Worm (Caenorhabditis elegans) whole organism, L4 larva: ENCODE results near the gene fbxa-139.

ENCODE experiments used
- D1046.2 ChIP-seq: fragments of 200-800 bp; sonication (Bioruptor generic); IDR thresholded peaks from 2 replicates; pipeline ENCODE4 v1.3.6; 2022; ENCODE audit warnings: missing genetic modification characterization, missing compliant biosample characterization
- Y48G9A.11 ChIP-seq: fragments of 200-800 bp; sonication (Bioruptor generic); IDR thresholded peaks from 2 replicates; pipeline ENCODE4 v1.3.6; 2022; ENCODE audit warnings: missing genetic modification reagents, missing genetic modification characterization, missing compliant biosample characterization
- ZK337.2 ChIP-seq: fragments of 200-800 bp; sonication (Bioruptor generic); IDR thresholded peaks from 2 replicates; pipeline ENCODE4 v1.3.6; 2022; ENCODE audit warnings: missing genetic modification reagents, missing genetic modification characterization, missing compliant biosample characterization
- aha-1 ChIP-seq: fragments of 150-350 bp; peaks from one replicate; lab custom pipeline; 2014; ENCODE audit warnings: missing biosample characterization, missing genetic modification characterization
- ama-1 ChIP-seq: fragments of 150-350 bp; optimal IDR thresholded peaks from 2 replicates; lab custom pipeline; 2014; ENCODE audit warnings: inconsistent platforms, mixed read lengths
- ces-1 ChIP-seq: fragments of 150-350 bp; sonication (generic microtip); optimal IDR thresholded peaks from 4 replicates; lab custom pipeline; 2014; ENCODE audit warnings: missing biosample characterization, missing genetic modification reagents, missing genetic modification characterization
- daf-16 ChIP-seq, 3 experiments: sonication (generic microtip); optimal IDR thresholded peaks; 2 replicates each; lab custom pipeline; 2016 to 2017; ENCODE audit warnings: missing genetic modification characterization in 3 of 3, missing genetic modification reagents in 3 of 3, mild to moderate bottlenecking in 2 of 3, missing compliant biosample characterization in 2 of 3, missing biosample characterization in 1 of 3, moderate library complexity in 1 of 3
- daf-19 ChIP-seq: fragments of 200-800 bp; sonication (Bioruptor generic); conservative IDR thresholded peaks from 2 replicates; pipeline ENCODE4 v1.3.6; 2022; ENCODE audit warnings: missing genetic modification characterization, missing compliant biosample characterization
- dmd-6 ChIP-seq: fragments of 200-800 bp; sonication (Bioruptor generic); IDR thresholded peaks from 2 replicates; pipeline ENCODE4 v1.3.6; 2022; ENCODE audit warnings: missing genetic modification reagents, missing genetic modification characterization, missing compliant biosample characterization
- dmd-9 ChIP-seq: fragments of 200-800 bp; sonication (Bioruptor generic); IDR thresholded peaks from 2 replicates; pipeline ENCODE4 v1.3.6; 2022; ENCODE audit warnings: missing genetic modification reagents, missing genetic modification characterization, missing compliant biosample characterization
- dpl-1 ChIP-seq: fragments of 150-350 bp; optimal IDR thresholded peaks from 2 replicates; lab custom pipeline; 2014; ENCODE audit warnings: missing biosample characterization, missing genetic modification reagents, missing genetic modification characterization
- dve-1 ChIP-seq: sonication (generic microtip); optimal IDR thresholded peaks from 2 replicates; lab custom pipeline; 2017; ENCODE audit warnings: antibody characterized with exemption, mild to moderate bottlenecking, missing genetic modification characterization, missing compliant biosample characterization; ENCODE audit not compliant: insufficient read depth
- egl-27 ChIP-seq: sonication (generic microtip); optimal IDR thresholded peaks from 3 replicates; lab custom pipeline; 2017; ENCODE audit warnings: missing biosample characterization, missing genetic modification reagents, missing genetic modification characterization
- fkh-10 ChIP-seq: fragments of 150-350 bp; optimal IDR thresholded peaks from 2 replicates; lab custom pipeline; 2014; ENCODE audit warnings: missing biosample characterization, missing genetic modification reagents, missing genetic modification characterization
- hif-1 ChIP-seq, 2 experiments: sonication (generic microtip); optimal IDR thresholded peaks; 2 replicates each; lab custom pipeline; 2016 to 2017; ENCODE audit warnings: missing compliant biosample characterization in 2 of 2, missing genetic modification characterization in 2 of 2, missing genetic modification reagents in 2 of 2, missing genotype in 2 of 2, mild to moderate bottlenecking in 1 of 2
- hlh-11 ChIP-seq: fragments of 200-800 bp; sonication (Bioruptor generic); optimal IDR thresholded peaks from 2 replicates; lab custom pipeline; 2018; ENCODE audit warnings: mild to moderate bottlenecking, missing genetic modification characterization, missing compliant biosample characterization
- hlh-30 ChIP-seq: sonication (generic microtip); optimal IDR thresholded peaks from 2 replicates; lab custom pipeline; 2017; ENCODE audit warnings: antibody characterized with exemption, mild to moderate bottlenecking, missing genetic modification characterization, missing compliant biosample characterization; ENCODE audit not compliant: insufficient read depth
- jun-1 ChIP-seq: fragments of 150-350 bp; optimal IDR thresholded peaks from 2 replicates; lab custom pipeline; 2014; ENCODE audit warnings: missing biosample characterization, missing genetic modification reagents, missing genetic modification characterization
- lim-7 ChIP-seq: fragments of 200-800 bp; sonication (Bioruptor generic); IDR thresholded peaks from 2 replicates; pipeline ENCODE4 v1.3.6; 2022; ENCODE audit warnings: missing genetic modification characterization, missing compliant biosample characterization
- lin-15B ChIP-seq: fragments of 150-350 bp; sonication (generic microtip); optimal IDR thresholded peaks from 3 replicates; lab custom pipeline; 2014; ENCODE audit warnings: missing biosample characterization, missing genetic modification characterization
- lin-29 ChIP-seq: fragments of 200-800 bp; sonication (Bioruptor generic); IDR thresholded peaks from 2 replicates; pipeline ENCODE4 v1.3.6; 2022; ENCODE audit warnings: missing genetic modification reagents, missing genetic modification characterization, missing compliant biosample characterization
- lsy-2 ChIP-seq, 2 experiments: fragments of 150-350 bp in 1 of 2; sonication (generic microtip) in 1 of 2; optimal IDR thresholded peaks; 2 replicates each; lab custom pipeline; 2014 to 2017; ENCODE audit warnings: missing biosample characterization in 2 of 2, missing genetic modification characterization in 2 of 2
- mdl-1 ChIP-seq, 2 experiments: fragments of 150-350 bp in 1 of 2; sonication (generic microtip) in 1 of 2; optimal IDR thresholded peaks; 2 replicates each; lab custom pipeline; 2014 to 2017; ENCODE audit warnings: missing biosample characterization in 2 of 2, missing genetic modification characterization in 2 of 2
- mep-1 ChIP-seq: fragments of 150-350 bp; sonication (generic microtip); optimal IDR thresholded peaks from 3 replicates; lab custom pipeline; 2014; ENCODE audit warnings: missing biosample characterization, missing genetic modification characterization
- mes-2 ChIP-seq: sonication (generic microtip); optimal IDR thresholded peaks from 2 replicates; lab custom pipeline; 2016; ENCODE audit warnings: missing genotype, mild to moderate bottlenecking, missing genetic modification characterization, missing compliant biosample characterization; ENCODE audit not compliant: poor library complexity, severe bottlenecking
- mxl-3 ChIP-seq: fragments of 200-800 bp; sonication (Bioruptor generic); optimal IDR thresholded peaks from 2 replicates; lab custom pipeline; 2018; ENCODE audit warnings: mild to moderate bottlenecking, missing genetic modification characterization, missing compliant biosample characterization
- nhr-10 ChIP-seq: fragments of 150-350 bp; optimal IDR thresholded peaks from 2 replicates; lab custom pipeline; 2014; ENCODE audit warnings: missing biosample characterization, missing genetic modification characterization
- nhr-102 ChIP-seq: sonication (generic microtip); optimal IDR thresholded peaks from 2 replicates; lab custom pipeline; 2016; ENCODE audit warnings: mild to moderate bottlenecking, missing genetic modification characterization, moderate library complexity, missing compliant biosample characterization
- nhr-11 ChIP-seq: fragments of 150-350 bp; optimal IDR thresholded peaks from 2 replicates; lab custom pipeline; 2014; ENCODE audit warnings: missing biosample characterization, missing genetic modification characterization
- nhr-111 ChIP-seq: fragments of 200-800 bp; sonication (Bioruptor generic); optimal IDR thresholded peaks from 2 replicates; lab custom pipeline; 2018; ENCODE audit warnings: mild to moderate bottlenecking, missing genetic modification characterization, missing compliant biosample characterization
- nhr-25 ChIP-seq: sonication (generic microtip); optimal IDR thresholded peaks from 2 replicates; lab custom pipeline; 2017; ENCODE audit warnings: missing genetic modification characterization, mild to moderate bottlenecking, missing compliant biosample characterization, antibody characterized with exemption, moderate library complexity, borderline replicate concordance; ENCODE audit not compliant: insufficient read depth
- nhr-28 ChIP-seq: fragments of 150-350 bp; optimal IDR thresholded peaks from 2 replicates; lab custom pipeline; 2014; ENCODE audit warnings: missing biosample characterization, missing genetic modification characterization
- nhr-48 ChIP-seq: sonication (generic microtip); optimal IDR thresholded peaks from 2 replicates; lab custom pipeline; 2016; ENCODE audit warnings: mild to moderate bottlenecking, missing genetic modification characterization, missing compliant biosample characterization
- nhr-77 ChIP-seq: fragments of 150-350 bp; optimal IDR thresholded peaks from 2 replicates; lab custom pipeline; 2014; ENCODE audit warnings: missing biosample characterization, missing genetic modification characterization
- pha-4 ChIP-seq, 2 experiments: fragments of 150-350 bp in 1 of 2; fragments of 200-800 bp in 1 of 2; sonication (Bioruptor generic) in 1 of 2; IDR thresholded peaks in 1 of 2; optimal IDR thresholded peaks in 1 of 2; 2 replicates each; pipeline versions ENCODE4 v1.3.6 to Lab custom; 2014 to 2022; ENCODE audit warnings: missing genetic modification characterization in 2 of 2, missing genetic modification reagents in 2 of 2, missing biosample characterization in 1 of 2, missing compliant biosample characterization in 1 of 2
- php-3 ChIP-seq: fragments of 200-800 bp; sonication (Bioruptor generic); IDR thresholded peaks from 2 replicates; pipeline ENCODE4 v1.3.6; 2022; ENCODE audit warnings: missing genetic modification reagents, missing genetic modification characterization, missing compliant biosample characterization
- pqm-1 ChIP-seq: sonication (generic microtip); optimal IDR thresholded peaks from 2 replicates; lab custom pipeline; 2017; ENCODE audit warnings: missing biosample characterization, missing genetic modification characterization
- sdz-12 ChIP-seq: fragments of 200-800 bp; sonication (Bioruptor generic); optimal IDR thresholded peaks from 2 replicates; lab custom pipeline; 2018; ENCODE audit warnings: mild to moderate bottlenecking, missing genetic modification characterization, missing compliant biosample characterization
- tag-97 ChIP-seq: fragments of 200-800 bp; sonication (Bioruptor generic); IDR thresholded peaks from 2 replicates; pipeline ENCODE4 v1.3.6; 2022; ENCODE audit warnings: missing genetic modification characterization, missing compliant biosample characterization
- tra-1 ChIP-seq: fragments of 200-800 bp; sonication (Bioruptor generic); IDR thresholded peaks from 2 replicates; pipeline ENCODE4 v1.3.6; 2022; ENCODE audit warnings: missing genetic modification reagents, missing genetic modification characterization, missing compliant biosample characterization
- unc-39 ChIP-seq: sonication (generic microtip); optimal IDR thresholded peaks from 2 replicates; lab custom pipeline; 2017; ENCODE audit warnings: missing biosample characterization, missing genetic modification characterization
- vab-7 ChIP-seq: fragments of 200-800 bp; sonication (Bioruptor generic); IDR thresholded peaks from 2 replicates; pipeline ENCODE4 v1.3.6; 2022; ENCODE audit warnings: missing genetic modification reagents, missing genetic modification characterization, missing compliant biosample characterization
- zag-1 ChIP-seq: fragments of 150-350 bp; optimal IDR thresholded peaks from 2 replicates; lab custom pipeline; 2014; ENCODE audit warnings: missing biosample characterization, missing genetic modification characterization
- zfp-2 ChIP-seq: sonication (generic microtip); optimal IDR thresholded peaks from 2 replicates; lab custom pipeline; 2016; ENCODE audit warnings: mild to moderate bottlenecking, missing genetic modification characterization, missing compliant biosample characterization
- zip-11 ChIP-seq: fragments of 200-800 bp; sonication (Bioruptor generic); IDR thresholded peaks from 2 replicates; pipeline ENCODE4 v1.3.6; 2022; ENCODE audit warnings: missing genetic modification characterization, missing compliant biosample characterization
- zip-2 ChIP-seq: fragments of 150-350 bp; optimal IDR thresholded peaks from 2 replicates; lab custom pipeline; 2014; ENCODE audit warnings: missing biosample characterization, missing genetic modification characterization
- ztf-11 ChIP-seq: fragments of 150-350 bp; optimal IDR thresholded peaks from 2 replicates; lab custom pipeline; 2014; ENCODE audit warnings: missing biosample characterization, missing genetic modification characterization
- ztf-7 ChIP-seq: fragments of 150-350 bp; optimal IDR thresholded peaks from 2 replicates; lab custom pipeline; 2014; ENCODE audit warnings: missing biosample characterization, missing genetic modification characterization

fbxa-139 gene

ce11 chrV:15566511-15567178 is 27.8 kb downstream of the fbxa-139 start (continued):
- TF ChIP-seq tag-97 (GFP tag; lab: Robert Waterston, UW) (no peak), nhr-25 (tag; lab: Kevin White, UChicago) (no peak), nhr-111 (GFP tag; lab: Kevin White, UChicago) (no peak), ama-1 (lab: Kevin White, UChicago) (peak; percentile 96), ZK337.2 (no peak), sdz-12 (no peak), dmd-9 (no peak), nhr-10 (tag; lab: Kevin White, UChicago) (peak; percentile 67), lin-29 (GFP tag; lab: Robert Waterston, UW) (no peak), lim-7 (GFP tag; lab: Robert Waterston, UW) (no peak), zip-11 (GFP tag; lab: Robert Waterston, UW) (no peak), lin-15B (tag; lab: Kevin White, UChicago) (no peak), fkh-10 (GFP tag; lab: Kevin White, UChicago) (no peak), aha-1 (peak; percentile 99), vab-7 (GFP tag; lab: Robert Waterston, UW) (no peak), mdl-1 (tag; optimal IDR thresholded peaks at IDR 0.05; lab: Kevin White, UChicago) (peak; percentile 60 to 98), zip-2 (tag; lab: Kevin White, UChicago) (no peak), zag-1 (tag; lab: Kevin White, UChicago) (no peak), jun-1 (tag; lab: Kevin White, UChicago) (no peak), Y48G9A.11 (no peak), php-3 (GFP tag; lab: Robert Waterston, UW) (peak; percentile 52; the same call in 1 of the 2 replicates), ztf-7 (peak; percentile 30)

DNA sequence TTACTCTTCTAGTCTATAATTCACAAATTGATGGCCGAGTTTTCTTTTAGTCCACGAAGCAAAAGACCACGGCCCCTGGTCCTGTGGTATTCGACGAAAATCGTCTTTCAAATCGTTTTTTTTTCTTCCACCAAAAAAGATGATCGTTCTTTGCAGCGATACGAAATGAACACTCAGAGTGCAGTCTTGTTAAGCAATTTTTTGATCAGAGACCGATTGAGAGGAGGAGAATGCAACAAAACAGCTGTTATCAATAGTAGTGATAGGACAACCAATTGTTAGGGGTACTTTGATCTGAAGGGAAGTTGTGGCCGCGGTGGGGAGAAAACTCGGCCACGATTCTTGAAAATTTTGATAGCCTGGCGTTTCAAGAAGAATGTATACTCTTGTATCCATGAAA is 30.5 kb downstream of the fbxa-139 start:
- peak in 1 of 2 experiments; percentile 26 for TF ChIP-seq lsy-2 (tag; optimal IDR thresholded peaks at IDR 0.05; lab: Kevin White, UChicago)
- peak; percentile 62 for TF ChIP-seq nhr-102 (tag; lab: Kevin White, UChicago)
- TF ChIP-seq hlh-30 = peak; percentile 35
- peak; percentile 81 for TF ChIP-seq dmd-6
- TF ChIP-seq ztf-11 (tag; lab: Kevin White, UChicago) = no peak
- TF ChIP-seq nhr-28 (tag; lab: Kevin White, UChicago) = peak; percentile 79
- no peak for TF ChIP-seq zfp-2 (tag; lab: Kevin White, UChicago)
- peak; percentile 68 for TF ChIP-seq nhr-77 (tag; lab: Kevin White, UChicago)
- TF ChIP-seq nhr-11 (tag; lab: Kevin White, UChicago) = peak; percentile 40
- TF ChIP-seq pqm-1 (tag; lab: Kevin White, UChicago) = peak; percentile 37
- no peak for TF ChIP-seq ces-1
- peak; percentile 50 for TF ChIP-seq mes-2
- TF ChIP-seq mdl-1 (tag; optimal IDR thresholded peaks at IDR 0.05; lab: Kevin White, UChicago) = peak in 1 of 2 experiments; percentile 69
- TF ChIP-seq hlh-11 (tag; lab: Kevin White, UChicago) = peak; percentile 76
- peak; percentile 25 for TF ChIP-seq aha-1
- peak; percentile 69 for TF ChIP-seq nhr-48
- peak in 1 of 2 experiments; percentile 48 for TF ChIP-seq daf-16 (GFP tag; optimal IDR thresholded peaks at IDR 0.05; lab: Kevin White, UChicago)
- peak; percentile 82 for TF ChIP-seq daf-16 (tag; optimal IDR thresholded peaks at IDR 0.05; lab: Kevin White, UChicago)
- no peak for TF ChIP-seq D1046.2 (GFP tag; lab: Robert Waterston, UW)
- peak; percentile 53 for TF ChIP-seq mep-1 (tag; lab: Kevin White, UChicago)
- TF ChIP-seq daf-19 = no peak
- 0 out of 2 replicates have a peak, but pooled peaks have one; percentile 36 for TF ChIP-seq tra-1
- TF ChIP-seq mxl-3 (GFP tag; lab: Kevin White, UChicago) = peak; percentile 15
- TF ChIP-seq pha-4 (GFP tag; IDR thresholded peaks at IDR 0.05; lab: Robert Waterston, UW) = 0 out of 2 replicates have a peak, but pooled peaks have one; percentile 12
- TF ChIP-seq pha-4 (tag; optimal IDR thresholded peaks at IDR 0.05; lab: Kevin White, UChicago) = no peak
- peak; percentile 7 for TF ChIP-seq dpl-1 (GFP tag; lab: Kevin White, UChicago)
- TF ChIP-seq dve-1 (tag; lab: Kevin White, UChicago) = peak; percentile 57
- peak; percentile 30 for TF ChIP-seq egl-27
- no peak for TF ChIP-seq unc-39
- peak in 1 of 2 experiments; percentile 28 for TF ChIP-seq hif-1 (tag; optimal IDR thresholded peaks at IDR 0.05; lab: Kevin White, UChicago)
